Fruit fly (Drosophila melanogaster) ovary, adult (tissue): Measurements from ENCODE around the gene CG43376.

Source experiments
- CG17801 ChIP-seq: fragments of 200-800 bp; optimal IDR thresholded peaks from 2 replicates; lab custom pipeline; 2019; ENCODE audit warnings: missing biosample characterization, mild to moderate bottlenecking, missing genetic modification characterization, moderate library complexity; ENCODE audit not compliant: partially characterized antibody

Gene CG43376

dm6 chr2L:13802075-13802639 is 28.4 kb downstream of the CG43376 start:
- no peak for TF ChIP-seq CG17801

DNA sequence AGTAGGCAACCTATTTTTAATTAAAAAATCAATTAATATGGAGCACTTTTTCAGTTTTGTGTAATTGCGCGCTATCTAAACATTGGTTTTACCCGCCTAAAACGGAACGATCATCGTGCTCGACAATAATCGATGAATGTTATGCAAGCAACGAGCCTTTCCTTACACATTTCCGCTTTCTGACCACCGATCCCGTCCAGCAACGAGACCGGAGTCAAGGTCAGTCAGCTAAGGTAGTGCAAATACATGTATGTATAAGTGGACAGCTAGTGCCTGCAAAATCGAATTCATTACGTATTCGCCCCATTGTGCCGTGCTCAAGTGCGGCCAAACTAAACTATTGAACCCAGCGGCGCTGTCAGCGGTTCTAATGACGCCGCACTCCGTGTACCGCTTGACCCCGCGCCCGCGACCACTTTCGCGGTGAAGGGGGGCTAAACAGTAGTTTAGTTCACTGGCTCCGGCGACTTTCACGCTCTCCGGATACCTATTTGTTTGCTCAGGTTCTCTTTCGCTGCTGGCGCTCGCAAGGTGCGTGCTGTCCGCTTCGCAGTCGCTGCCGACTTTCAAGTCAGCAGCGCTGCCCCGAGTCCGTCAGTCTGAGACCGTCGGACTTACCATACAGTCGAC is 29.4 kb downstream of the CG43376 start, which contains the start of gene CAH1:
TSS of gene CAH1 (plus strand) at position 595 of the 630 bp plus-strand sequence.
- no peak for TF ChIP-seq CG17801

dm6 chr2L:13803805-13804560 is 30.2 kb downstream of the CG43376 start:
- no peak for TF ChIP-seq CG17801

DNA sequence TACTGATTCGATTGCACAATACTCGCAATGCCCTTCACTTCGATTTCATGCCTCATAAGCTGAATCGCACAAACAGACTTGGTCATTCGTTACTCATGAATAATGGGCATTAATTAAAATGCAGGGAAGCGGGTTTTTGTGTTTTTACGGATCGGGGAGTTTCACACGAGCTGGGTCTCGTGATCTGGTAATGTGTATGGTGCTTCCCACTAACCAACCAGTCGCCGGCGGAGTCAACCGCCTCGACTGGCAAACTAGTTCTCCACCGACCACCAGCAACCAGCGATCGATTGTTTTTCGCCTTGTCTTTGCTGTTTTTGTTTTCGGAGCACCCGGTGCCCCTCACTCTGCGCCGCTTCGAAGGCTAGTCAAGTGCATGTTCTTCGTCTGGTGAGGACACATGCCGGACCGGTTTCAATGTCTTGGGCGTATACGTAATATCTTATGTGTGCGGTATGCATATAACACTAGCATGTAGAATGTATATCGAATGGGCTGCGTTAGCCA is 30.8 kb downstream of the CG43376 start:
- TF ChIP-seq CG17801, result no peak

DNA sequence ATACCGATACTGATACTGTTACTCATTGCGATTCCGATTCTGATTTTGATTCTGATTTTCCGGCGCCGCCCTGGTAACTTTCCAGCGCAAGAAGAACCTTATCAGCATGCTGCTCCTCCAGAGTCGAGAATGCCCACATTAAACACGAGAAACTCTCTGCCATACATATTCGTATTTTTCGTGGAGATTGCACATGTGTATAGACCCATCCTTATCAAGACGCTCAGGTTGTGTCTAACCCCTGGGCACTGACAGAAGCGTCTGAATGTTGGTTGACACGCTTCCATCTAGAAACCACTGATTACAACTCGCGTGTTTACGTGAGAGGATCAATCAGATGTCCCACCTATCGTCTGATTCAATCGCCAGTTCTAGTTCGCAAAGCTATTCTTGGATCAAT is 31.4 kb downstream of the CG43376 start:
- TF ChIP-seq CG17801, result no peak

DNA sequence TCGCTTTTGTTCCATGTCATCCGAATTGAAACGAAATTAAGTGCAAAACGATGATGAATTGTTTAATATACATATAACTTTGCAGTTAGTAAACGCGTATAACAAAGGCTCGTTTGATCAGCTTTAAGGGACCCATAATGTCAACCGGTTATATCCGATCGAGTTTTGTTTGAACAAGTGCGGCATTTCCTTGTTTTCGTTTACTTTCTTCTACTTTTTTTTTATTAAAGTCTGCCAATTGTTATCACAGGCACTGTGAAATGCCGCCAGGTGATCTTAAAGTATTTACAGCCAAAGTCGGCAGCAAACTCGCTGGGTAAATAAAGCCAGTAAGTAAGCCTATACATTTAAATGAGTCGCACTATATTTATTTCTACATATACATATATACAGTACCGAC is 33.3 kb downstream of the CG43376 start:
- TF ChIP-seq CG17801, result no peak

- TF ChIP-seq CG17801, result no peak
Measured at dm6 chr2L:13807959-13808358, 34.2 kb downstream of the CG43376 start.

DNA sequence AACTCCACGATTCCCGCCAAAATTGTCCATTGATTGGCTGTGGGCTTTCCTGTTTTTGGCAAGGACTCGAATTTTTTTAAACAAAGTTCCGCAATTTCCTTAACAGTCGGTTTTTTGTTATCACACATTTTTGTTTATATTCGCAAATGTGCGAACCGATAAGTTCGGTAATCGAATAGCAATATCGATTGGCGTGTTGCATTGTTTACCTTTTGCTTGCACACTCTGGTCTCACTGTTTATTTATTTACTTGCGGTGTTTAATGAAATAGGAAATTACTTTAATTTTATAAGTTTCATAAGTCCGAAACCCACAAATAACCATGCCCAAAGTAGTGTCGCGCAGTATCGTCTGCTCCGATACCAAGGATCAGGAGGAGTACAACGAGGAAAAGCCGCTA is 37.5 kb downstream of the CG43376 start, which contains the start of the genes Adat1 and CG16865:
TSS of gene Adat1 (minus strand) at position 152 of the 400 bp plus-strand sequence.
TSS of gene CG16865 (plus strand) at position 200 of the 400 bp plus-strand sequence.
- TF ChIP-seq CG17801, result no peak

- no peak for TF ChIP-seq CG17801
Measured at dm6 chr2L:13813156-13813555, 39.4 kb downstream of the CG43376 start, which contains the start of gene CG16888. Gene CG16888, minus strand, starts transcription at chr2L:13813256.

- TF ChIP-seq CG17801, result no peak
Measured at dm6 chr2L:13813604-13814178, 39.9 kb downstream of the CG43376 start, which contains the start of gene Sos. Gene Sos, plus strand, starts transcription at chr2L:13813816.

- no peak for TF ChIP-seq CG17801
Measured at dm6 chr2L:13820176-13820575, 46.4 kb downstream of the CG43376 start.

DNA sequence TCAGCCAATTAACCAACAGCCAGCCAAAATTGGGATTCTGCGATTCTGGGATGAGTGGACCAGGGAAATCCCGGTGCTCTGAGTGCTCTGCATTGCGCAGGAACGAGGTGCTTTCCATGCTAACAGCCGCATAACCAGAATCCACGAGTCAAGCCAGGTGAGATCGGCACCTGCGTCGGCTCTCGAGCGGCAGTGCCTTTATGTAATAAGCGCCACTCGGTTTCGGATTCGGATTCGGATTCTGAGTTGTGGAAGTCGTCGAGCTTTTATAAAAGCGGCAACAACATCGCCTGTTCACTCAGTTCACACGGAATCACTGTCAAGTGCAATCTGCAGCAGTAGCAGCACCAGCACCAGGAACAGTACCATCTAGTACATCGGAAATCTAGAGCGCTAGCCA is 47.2 kb downstream of the CG43376 start, which contains the start of gene b:
TSS of gene b (plus strand) at position 301 of the 400 bp plus-strand sequence.
- no peak for TF ChIP-seq CG17801
